Worm (Caenorhabditis elegans) whole organism, L2 larva: ENCODE measurements around the gene T14G11.1.

Source experiments
- lsy-2 ChIP-seq, 2 experiments: fragments of 150-350 bp in 1 of 2; sonication (generic microtip) in 1 of 2; optimal IDR thresholded peaks; 2 replicates each; lab custom pipeline; 2014 to 2017; ENCODE audit warnings: missing biosample characterization in 2 of 2, missing genetic modification characterization in 2 of 2
- nhr-12 ChIP-seq: fragments of 150-350 bp; optimal IDR thresholded peaks from 2 replicates; lab custom pipeline; 2014; ENCODE audit warnings: missing biosample characterization, missing genetic modification characterization
- unc-55 ChIP-seq: fragments of 150-350 bp; sonication (generic microtip); optimal IDR thresholded peaks from 3 replicates; lab custom pipeline; 2014; ENCODE audit warnings: missing biosample characterization, missing genetic modification reagents, missing genetic modification characterization
- unc-62 ChIP-seq: fragments of 150-350 bp; optimal IDR thresholded peaks from 2 replicates; lab custom pipeline; 2014; ENCODE audit warnings: missing biosample characterization, missing genetic modification reagents, missing genetic modification characterization
- ztf-11 ChIP-seq: sonication (generic microtip); optimal IDR thresholded peaks from 2 replicates; lab custom pipeline; 2017; ENCODE audit warnings: missing biosample characterization, missing genetic modification characterization

DNA sequence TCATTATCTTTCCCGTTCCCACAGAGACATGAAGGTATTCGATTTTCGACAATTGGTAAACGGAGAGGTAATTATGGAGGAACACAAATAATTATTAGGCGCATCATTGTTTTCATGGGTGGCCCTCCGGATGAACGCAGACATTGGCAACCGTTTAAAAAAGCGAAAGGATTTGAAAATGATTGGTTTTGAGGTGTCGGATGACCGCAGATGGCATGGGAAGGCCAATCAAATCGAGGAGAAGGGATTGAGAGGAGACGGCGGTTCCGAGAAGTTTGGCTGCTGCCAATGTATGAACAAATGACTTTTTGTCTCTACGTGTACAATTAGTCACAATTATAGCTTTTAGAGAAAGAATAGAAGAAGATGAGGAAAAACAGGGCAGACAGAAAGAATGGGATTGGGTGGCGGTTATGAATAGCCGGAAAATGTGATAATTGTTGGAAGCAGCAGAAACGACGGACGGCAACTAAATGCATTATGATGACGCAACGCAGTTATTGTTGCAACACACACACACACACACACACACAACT is 18.8 kb downstream of the T14G11.1 start:
- TF ChIP-seq ztf-11 (tag; lab: Kevin White, UChicago) (no peak), unc-62 (GFP tag; lab: Kevin White, UChicago) (no peak), unc-55 (no peak), lsy-2 (tag; optimal IDR thresholded peaks at IDR 0.05; lab: Kevin White, UChicago) (no peak), nhr-12 (tag; lab: Kevin White, UChicago) (no peak)
